Fruit fly (Drosophila melanogaster): Measurements from ENCODE around the gene CG9626.

DNA sequence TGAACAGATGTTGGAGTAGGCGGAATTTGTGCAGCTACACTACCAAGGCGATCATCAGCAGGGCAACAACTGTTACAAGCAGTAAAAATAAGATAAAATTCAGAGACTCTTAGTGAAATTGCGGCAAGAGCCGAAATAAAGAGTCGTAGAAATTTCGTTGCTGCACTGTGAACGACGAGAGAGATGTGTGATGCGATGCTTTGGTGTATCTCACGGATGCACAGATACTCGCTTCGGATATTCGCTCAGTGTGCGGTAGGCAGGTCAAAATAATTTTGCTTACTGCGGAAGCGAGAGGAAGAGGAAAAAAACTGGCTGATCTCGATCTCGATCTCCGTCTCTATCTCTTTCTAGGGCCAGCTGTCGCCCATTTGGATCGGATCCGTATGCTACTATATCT is 12.0 kb downstream of the CG9626 start:
- TF ChIP-seq cnc (optimal IDR thresholded peaks at IDR 0.05) (no peak), CG11617 (GFP tag; optimal IDR thresholded peaks at IDR 0.05) (no peak), tj (GFP tag; optimal IDR thresholded peaks at IDR 0.05) (no peak), CG1620 (GFP tag; optimal IDR thresholded peaks at IDR 0.05) (no peak), ovo (GFP tag; optimal IDR thresholded peaks at IDR 0.05) (no peak)

Data from whole organism, adult.